Worm (Caenorhabditis elegans): ENCODE measurements around the gene srw-24.
"Not testable (repeated sequence)": the region's sequence is repeated elsewhere in the genome, so short reads cannot be mapped to it uniquely, and the experiment has no call there.

The srw-24 gene

DNA sequence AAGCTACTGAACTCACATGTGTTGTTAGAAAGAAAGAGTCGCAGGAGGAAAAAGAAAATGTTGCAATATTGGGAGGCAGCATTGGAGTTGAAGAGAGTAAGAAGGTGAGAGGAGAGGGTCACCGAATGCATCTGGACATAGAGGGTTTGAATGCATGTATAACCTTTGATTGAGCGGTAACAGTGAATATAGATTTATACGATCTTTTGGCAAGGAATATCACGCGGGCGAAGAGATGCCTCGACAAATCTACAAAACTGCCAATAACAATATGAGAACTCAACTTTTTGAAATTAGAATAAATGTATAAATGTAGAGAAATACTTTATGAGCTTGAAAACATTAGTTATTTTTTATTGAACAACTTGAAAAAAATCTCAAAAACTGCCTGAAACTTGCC lies 38.6 kb downstream of the srw-24 start, which contains the start of gene M01B2.10:
Gene M01B2.10 (minus strand): TSS at position 101 of the 400 bp plus-strand sequence.
- not testable (repeated sequence) for TF ChIP-seq elt-1 (tag; optimal IDR thresholded peaks at IDR 0.05); gmeb-1 (tag; optimal IDR thresholded peaks at IDR 0.05); ama-1 (optimal IDR thresholded peaks at IDR 0.05)

- no peak for TF ChIP-seq nhr-25 (tag; optimal IDR thresholded peaks at IDR 0.05)
- TF ChIP-seq R02D3.7 (tag; optimal IDR thresholded peaks at IDR 0.05), result no peak
- no peak for TF ChIP-seq elt-3 (tag; optimal IDR thresholded peaks at IDR 0.05)
- no peak for TF ChIP-seq F13H6.1 (tag; optimal IDR thresholded peaks at IDR 0.05)
- no peak for TF ChIP-seq crh-2 (tag; optimal IDR thresholded peaks at IDR 0.05)
- no peak for TF ChIP-seq nhr-129 (tag; optimal IDR thresholded peaks at IDR 0.05)
- no peak for TF ChIP-seq egl-27 (tag; optimal IDR thresholded peaks at IDR 0.05)
- no peak for TF ChIP-seq nhr-21 (tag; optimal IDR thresholded peaks at IDR 0.05)
- no peak for TF ChIP-seq lin-39 (tag; optimal IDR thresholded peaks at IDR 0.05)
- TF ChIP-seq nhr-6 (tag; optimal IDR thresholded peaks at IDR 0.05), result no peak
- TF ChIP-seq sem-4 (tag; optimal IDR thresholded peaks at IDR 0.05), result no peak
- TF ChIP-seq mdl-1 (tag; optimal IDR thresholded peaks at IDR 0.05), result no peak
- no peak for TF ChIP-seq ztf-4 (tag; optimal IDR thresholded peaks at IDR 0.05)
- no peak for TF ChIP-seq ztf-11 (tag; optimal IDR thresholded peaks at IDR 0.05)
- no peak for TF ChIP-seq dmd-4 (tag; optimal IDR thresholded peaks at IDR 0.05)
- no peak for TF ChIP-seq nhr-23 (tag; optimal IDR thresholded peaks at IDR 0.05)
- no peak for TF ChIP-seq aly-2 (tag; optimal IDR thresholded peaks at IDR 0.05)
Measured at ce11 chrV:15264131-15264530, 40.4 kb downstream of the srw-24 start, which contains the start of gene M01B2.12. Gene M01B2.12 (minus strand): TSS chrV:15264231.

DNA sequence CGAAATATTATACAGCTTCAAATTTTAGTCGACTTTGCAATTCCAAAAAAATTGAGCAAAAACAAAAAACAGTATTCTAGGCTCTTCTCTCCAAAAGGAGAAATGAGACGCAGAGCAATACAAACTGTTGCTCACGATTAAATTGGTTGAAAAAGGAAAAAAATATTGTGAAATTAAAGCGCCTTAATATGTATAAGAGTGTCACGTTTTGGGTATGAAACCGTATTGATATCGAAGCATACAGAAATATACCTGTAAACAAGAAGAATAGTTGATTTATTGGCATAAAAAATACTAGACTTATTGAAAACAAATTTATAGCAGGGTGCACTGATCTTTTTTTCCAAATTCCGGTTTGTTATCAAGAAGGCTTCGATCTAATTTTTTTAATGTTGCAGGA lies 42.0 kb downstream of the srw-24 start, which contains the start of gene M01B2.13:
Gene M01B2.13 (minus strand): TSS at position 101 of the 400 bp plus-strand sequence.
- TF ChIP-seq gmeb-1 (tag; optimal IDR thresholded peaks at IDR 0.05), result no peak
- no peak for TF ChIP-seq egl-27 (tag; optimal IDR thresholded peaks at IDR 0.05)
- no peak for TF ChIP-seq nhr-6 (tag; optimal IDR thresholded peaks at IDR 0.05)
- TF ChIP-seq mdl-1 (tag; optimal IDR thresholded peaks at IDR 0.05), result no peak
- TF ChIP-seq ceh-82 (tag; optimal IDR thresholded peaks at IDR 0.05), result no peak

- TF ChIP-seq F13H6.1 (tag; optimal IDR thresholded peaks at IDR 0.05) (no peak), ceh-82 (tag; optimal IDR thresholded peaks at IDR 0.05) (no peak), aly-2 (tag; optimal IDR thresholded peaks at IDR 0.05) (no peak), blmp-1 (tag; optimal IDR thresholded peaks at IDR 0.05; ENCODE audit: insufficient read depth) (no peak), peb-1 (tag; optimal IDR thresholded peaks at IDR 0.05) (no peak), snpc-4 (tag; optimal IDR thresholded peaks at IDR 0.05) (no peak), unc-39 (tag; optimal IDR thresholded peaks at IDR 0.05) (no peak), lin-39 (tag; optimal IDR thresholded peaks at IDR 0.05) (no peak), nhr-23 (tag; optimal IDR thresholded peaks at IDR 0.05) (no peak), mdl-1 (tag; optimal IDR thresholded peaks at IDR 0.05) (no peak), ceh-16 (tag; optimal IDR thresholded peaks at IDR 0.05) (no peak), lin-11 (tag; optimal IDR thresholded peaks at IDR 0.05) (no peak), nhr-21 (tag; optimal IDR thresholded peaks at IDR 0.05) (no peak), fos-1 (tag; optimal IDR thresholded peaks at IDR 0.05) (no peak), egl-27 (tag; optimal IDR thresholded peaks at IDR 0.05) (no peak), elt-1 (tag; optimal IDR thresholded peaks at IDR 0.05) (no peak), sma-9 (GFP tag; optimal IDR thresholded peaks at IDR 0.05) (no peak), sma-9 (tag; optimal IDR thresholded peaks at IDR 0.05) (no peak), nhr-25 (tag; optimal IDR thresholded peaks at IDR 0.05) (no peak), nhr-77 (tag; optimal IDR thresholded peaks at IDR 0.05) (no peak)
Measured at ce11 chrV:15267405-15267804, 43.6 kb downstream of the srw-24 start, which contains the start of gene T10H4.13. Gene T10H4.13 (minus strand): TSS chrV:15267505.

DNA sequence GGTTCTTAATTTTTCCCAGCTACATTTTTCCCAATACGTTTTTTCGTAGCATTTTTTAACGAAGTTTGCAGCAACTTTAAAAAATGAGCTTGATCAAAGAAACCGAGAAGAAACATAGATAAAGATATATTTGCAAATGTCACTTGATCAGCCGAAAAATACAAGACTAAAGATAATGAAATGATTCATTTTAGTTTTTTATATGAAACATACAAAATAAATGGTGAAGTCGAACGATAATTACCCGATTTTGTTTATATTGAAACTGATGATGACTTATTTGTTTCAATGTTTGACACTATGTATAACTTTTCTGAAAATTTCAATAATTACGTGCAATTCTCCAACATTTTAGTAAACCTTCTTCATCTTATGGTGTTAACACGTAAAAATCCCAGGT lies 44.5 kb downstream of the srw-24 start, which contains the start of gene srw-22:
Gene srw-22 (plus strand): TSS at position 301 of the 400 bp plus-strand sequence.
- no peak for TF ChIP-seq aly-2 (tag; optimal IDR thresholded peaks at IDR 0.05)
- TF ChIP-seq ceh-16 (tag; optimal IDR thresholded peaks at IDR 0.05), result no peak
- TF ChIP-seq peb-1 (tag; optimal IDR thresholded peaks at IDR 0.05), result no peak
- no peak for TF ChIP-seq F13H6.1 (tag; optimal IDR thresholded peaks at IDR 0.05)

- TF ChIP-seq ztf-11 (tag; optimal IDR thresholded peaks at IDR 0.05), result no peak
- no peak for TF ChIP-seq ztf-1 (GFP tag; conservative IDR thresholded peaks at IDR 0.05)
- no peak for TF ChIP-seq nhr-6 (tag; optimal IDR thresholded peaks at IDR 0.05)
- TF ChIP-seq R02D3.7 (tag; optimal IDR thresholded peaks at IDR 0.05), result no peak
- TF ChIP-seq elt-3 (tag; optimal IDR thresholded peaks at IDR 0.05), result no peak
- TF ChIP-seq fos-1 (tag; optimal IDR thresholded peaks at IDR 0.05), result no peak
- TF ChIP-seq nhr-21 (tag; optimal IDR thresholded peaks at IDR 0.05), result no peak
- no peak for TF ChIP-seq nhr-77 (tag; optimal IDR thresholded peaks at IDR 0.05)
- TF ChIP-seq sma-9 (GFP tag; optimal IDR thresholded peaks at IDR 0.05), result no peak
- TF ChIP-seq sma-9 (tag; optimal IDR thresholded peaks at IDR 0.05), result no peak
- no peak for TF ChIP-seq elt-1 (tag; optimal IDR thresholded peaks at IDR 0.05)
- no peak for TF ChIP-seq egl-27 (tag; optimal IDR thresholded peaks at IDR 0.05)
- TF ChIP-seq ceh-82 (tag; optimal IDR thresholded peaks at IDR 0.05), result no peak
- no peak for TF ChIP-seq mbf-1 (tag; optimal IDR thresholded peaks at IDR 0.05)
- TF ChIP-seq nhr-11 (tag; optimal IDR thresholded peaks at IDR 0.05), result no peak
- no peak for TF ChIP-seq unc-55 (GFP tag; optimal IDR thresholded peaks at IDR 0.05)
- no peak for TF ChIP-seq ZK546.5 (tag; optimal IDR thresholded peaks at IDR 0.05)
- no peak for TF ChIP-seq snpc-4 (tag; optimal IDR thresholded peaks at IDR 0.05)
Measured at ce11 chrV:15272263-15272662, 48.5 kb downstream of the srw-24 start, which contains the start of gene T10H4.4. Gene T10H4.4 (minus strand): TSS chrV:15272363.

Measured in whole organism, L2 larva.